Worm (Caenorhabditis elegans) whole organism, L2 larva: ENCODE data around the gene gldi-9.
A peak's percentile ranks its signal among the peaks of the same experiment; 100 is the strongest.

Source experiments
- C34F6.9 ChIP-seq: fragments of 150-350 bp; optimal IDR thresholded peaks from 2 replicates; lab custom pipeline; 2014; ENCODE audit warnings: missing biosample characterization, missing genetic modification characterization
- R02D3.7 ChIP-seq: fragments of 150-350 bp; optimal IDR thresholded peaks from 2 replicates; lab custom pipeline; 2014; ENCODE audit warnings: missing biosample characterization, missing genetic modification characterization
- ZK546.5 ChIP-seq: sonication (generic microtip); optimal IDR thresholded peaks from 2 replicates; lab custom pipeline; 2017; ENCODE audit warnings: missing biosample characterization, missing genetic modification characterization
- blmp-1 ChIP-seq: sonication (generic microtip); optimal IDR thresholded peaks from 2 replicates; lab custom pipeline; 2017; ENCODE audit warnings: missing genetic modification characterization, mild to moderate bottlenecking, missing compliant biosample characterization, antibody characterized with exemption, moderate library complexity; ENCODE audit not compliant: insufficient read depth
- ceh-16 ChIP-seq: fragments of 150-350 bp; optimal IDR thresholded peaks from 2 replicates; lab custom pipeline; 2014; ENCODE audit warnings: missing biosample characterization, missing genetic modification characterization
- ceh-82 ChIP-seq: fragments of 150-350 bp; optimal IDR thresholded peaks from 2 replicates; lab custom pipeline; 2014; ENCODE audit warnings: missing biosample characterization, missing genetic modification characterization
- crh-2 ChIP-seq: sonication (generic microtip); optimal IDR thresholded peaks from 2 replicates; lab custom pipeline; 2017; ENCODE audit warnings: missing biosample characterization, missing genetic modification characterization
- dmd-4 ChIP-seq: sonication (generic microtip); optimal IDR thresholded peaks from 2 replicates; lab custom pipeline; 2017; ENCODE audit warnings: missing biosample characterization, missing genetic modification characterization
- egl-27 ChIP-seq: sonication (generic microtip); optimal IDR thresholded peaks from 3 replicates; lab custom pipeline; 2017; ENCODE audit warnings: missing biosample characterization, missing genetic modification reagents, missing genetic modification characterization
- elt-1 ChIP-seq: fragments of 150-350 bp; optimal IDR thresholded peaks from 2 replicates; lab custom pipeline; 2014; ENCODE audit warnings: missing biosample characterization, missing genetic modification characterization
- elt-3 ChIP-seq: sonication (generic microtip); optimal IDR thresholded peaks from 2 replicates; lab custom pipeline; 2017; ENCODE audit warnings: missing biosample characterization, missing genetic modification characterization
- fos-1 ChIP-seq: fragments of 150-350 bp; optimal IDR thresholded peaks from 2 replicates; lab custom pipeline; 2014; ENCODE audit warnings: missing biosample characterization, missing genetic modification characterization
- gmeb-1 ChIP-seq: fragments of 150-350 bp; optimal IDR thresholded peaks from 2 replicates; lab custom pipeline; 2014; ENCODE audit warnings: missing biosample characterization, missing genetic modification characterization
- lin-13 ChIP-seq: fragments of 150-350 bp; optimal IDR thresholded peaks from 2 replicates; lab custom pipeline; 2014; ENCODE audit warnings: missing biosample characterization, missing genetic modification reagents, missing genetic modification characterization
- lin-39 ChIP-seq: fragments of 150-350 bp; optimal IDR thresholded peaks from 2 replicates; lab custom pipeline; 2014; ENCODE audit warnings: missing biosample characterization, missing genetic modification reagents, missing genetic modification characterization
- lsy-2 ChIP-seq, 2 experiments: fragments of 150-350 bp in 1 of 2; sonication (generic microtip) in 1 of 2; optimal IDR thresholded peaks; 2 replicates each; lab custom pipeline; 2014 to 2017; ENCODE audit warnings: missing biosample characterization in 2 of 2, missing genetic modification characterization in 2 of 2
- mab-5 ChIP-seq: fragments of 150-350 bp; optimal IDR thresholded peaks from 2 replicates; lab custom pipeline; 2014; ENCODE audit warnings: missing biosample characterization, missing genetic modification characterization
- mdl-1 ChIP-seq, 2 experiments: fragments of 150-350 bp in 1 of 2; sonication (generic microtip) in 1 of 2; optimal IDR thresholded peaks; 2 replicates each; lab custom pipeline; 2017; ENCODE audit warnings: missing biosample characterization in 2 of 2, missing genetic modification characterization in 2 of 2
- nhr-10 ChIP-seq: sonication (generic microtip); optimal IDR thresholded peaks from 2 replicates; lab custom pipeline; 2017; ENCODE audit warnings: missing biosample characterization, missing genetic modification characterization
- nhr-11 ChIP-seq: fragments of 150-350 bp; optimal IDR thresholded peaks from 2 replicates; lab custom pipeline; 2014; ENCODE audit warnings: missing biosample characterization, missing genetic modification characterization
- nhr-12 ChIP-seq: fragments of 150-350 bp; optimal IDR thresholded peaks from 2 replicates; lab custom pipeline; 2014; ENCODE audit warnings: missing biosample characterization, missing genetic modification characterization
- nhr-21 ChIP-seq: fragments of 150-350 bp; optimal IDR thresholded peaks from 2 replicates; lab custom pipeline; 2014; ENCODE audit warnings: missing biosample characterization, missing genetic modification characterization
- nhr-23 ChIP-seq: fragments of 150-350 bp; optimal IDR thresholded peaks from 2 replicates; lab custom pipeline; 2014; ENCODE audit warnings: missing biosample characterization, missing genetic modification reagents, missing genetic modification characterization
- nhr-237 ChIP-seq: fragments of 150-350 bp; optimal IDR thresholded peaks from 2 replicates; lab custom pipeline; 2014; ENCODE audit warnings: missing biosample characterization, missing genetic modification characterization
- nhr-25 ChIP-seq: fragments of 150-350 bp; sonication (generic microtip); optimal IDR thresholded peaks from 3 replicates; lab custom pipeline; 2014; ENCODE audit warnings: missing biosample characterization, missing genetic modification characterization
- peb-1 ChIP-seq: fragments of 150-350 bp; optimal IDR thresholded peaks from 2 replicates; lab custom pipeline; 2014; ENCODE audit warnings: missing biosample characterization, missing genetic modification characterization
- sma-3 ChIP-seq: sonication (generic microtip); optimal IDR thresholded peaks from 2 replicates; lab custom pipeline; 2016; ENCODE audit warnings: missing genetic modification reagents, missing genetic modification characterization, missing compliant biosample characterization
- sma-9 ChIP-seq, 2 experiments: fragments of 150-350 bp in 1 of 2; sonication (generic microtip) in 1 of 2; optimal IDR thresholded peaks; 2 replicates each; lab custom pipeline; 2014 to 2016; ENCODE audit warnings: missing genetic modification characterization in 2 of 2, mild to moderate bottlenecking in 1 of 2, missing biosample characterization in 1 of 2, missing compliant biosample characterization in 1 of 2, missing genetic modification reagents in 1 of 2, moderate library complexity in 1 of 2
- snpc-4 ChIP-seq: fragments of 150-350 bp; optimal IDR thresholded peaks from 2 replicates; lab custom pipeline; 2014; ENCODE audit warnings: missing biosample characterization, missing genetic modification characterization
- unc-39 ChIP-seq: fragments of 150-350 bp; optimal IDR thresholded peaks from 2 replicates; lab custom pipeline; 2014; ENCODE audit warnings: missing biosample characterization, missing genetic modification characterization
- unc-55 ChIP-seq: fragments of 150-350 bp; sonication (generic microtip); optimal IDR thresholded peaks from 3 replicates; lab custom pipeline; 2014; ENCODE audit warnings: missing biosample characterization, missing genetic modification reagents, missing genetic modification characterization
- unc-62 ChIP-seq: fragments of 150-350 bp; optimal IDR thresholded peaks from 2 replicates; lab custom pipeline; 2014; ENCODE audit warnings: missing biosample characterization, missing genetic modification reagents, missing genetic modification characterization
- ztf-11 ChIP-seq: sonication (generic microtip); optimal IDR thresholded peaks from 2 replicates; lab custom pipeline; 2017; ENCODE audit warnings: missing biosample characterization, missing genetic modification characterization
- ztf-4 ChIP-seq: fragments of 150-350 bp; optimal IDR thresholded peaks from 2 replicates; lab custom pipeline; 2014; ENCODE audit warnings: missing biosample characterization, missing genetic modification characterization

Gene gldi-9

DNA sequence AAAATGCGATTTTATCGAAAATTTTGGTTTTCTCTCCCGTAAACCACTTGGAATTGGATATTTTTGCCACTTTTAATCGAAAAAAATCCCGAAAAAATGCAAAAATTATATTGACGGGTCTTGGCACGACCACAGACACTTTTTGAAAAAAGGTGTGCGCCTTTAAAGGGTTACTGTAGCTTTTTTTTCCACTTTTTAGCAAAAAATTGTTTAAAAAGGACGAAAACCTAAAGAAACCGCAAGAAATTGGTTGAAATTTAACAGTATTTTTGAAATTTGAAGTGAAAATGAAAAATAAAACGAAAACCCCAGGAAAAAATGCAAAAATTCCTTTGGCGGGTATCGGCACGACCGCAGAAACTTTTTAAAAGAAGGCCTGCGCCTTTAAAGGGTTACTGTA is 25.7 kb upstream of the gldi-9 start:
- TF ChIP-seq C34F6.9 (tag; lab: Kevin White, UChicago): no peak
- no peak for TF ChIP-seq ceh-16 (tag; lab: Kevin White, UChicago)
- TF ChIP-seq ztf-11 (tag; lab: Kevin White, UChicago): no peak
- TF ChIP-seq lin-13 (GFP tag; lab: Kevin White, UChicago): no peak
- no peak for TF ChIP-seq lsy-2 (tag; optimal IDR thresholded peaks at IDR 0.05; lab: Kevin White, UChicago)
- TF ChIP-seq, all 48 proteins: peak for 0

DNA sequence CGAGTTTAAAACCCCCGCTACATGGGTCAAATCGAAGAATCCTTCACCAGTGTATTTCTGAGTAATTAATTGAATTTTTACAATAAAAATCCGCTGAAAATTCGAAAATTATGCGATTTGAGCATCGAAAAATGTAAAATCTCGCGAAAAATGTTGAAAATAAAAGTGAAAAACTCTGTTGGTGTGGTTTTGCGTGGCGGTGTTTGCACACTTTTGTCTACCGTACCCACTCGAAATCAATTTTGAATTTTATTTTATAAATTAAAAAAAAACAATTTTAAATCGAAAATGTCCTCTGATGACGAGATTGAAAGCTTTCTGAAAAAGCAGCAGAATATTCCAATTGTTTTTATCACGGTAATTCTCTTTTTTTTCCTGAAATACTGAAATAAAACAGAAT is 24.6 kb upstream of the gldi-9 start, which contains the start of gene Y71H2AM.6:
Y71H2AM.6 (plus strand) TSS at position 264 of the 400 bp plus-strand sequence.
- TF ChIP-seq blmp-1 (tag; lab: Kevin White, UChicago) (peak; percentile 71), ZK546.5 (tag; lab: Kevin White, UChicago) (no peak), fos-1 (tag; lab: Kevin White, UChicago) (peak; percentile 8), sma-9 (GFP tag; optimal IDR thresholded peaks at IDR 0.05; lab: Kevin White, UChicago) (no peak), sma-9 (tag; optimal IDR thresholded peaks at IDR 0.05; lab: Kevin White, UChicago) (no peak), nhr-25 (tag; lab: Kevin White, UChicago) (peak; percentile 38), crh-2 (peak; percentile 25), R02D3.7 (tag; lab: Kevin White, UChicago) (no peak), nhr-21 (tag; lab: Kevin White, UChicago) (no peak), unc-55 (GFP tag; lab: Kevin White, UChicago) (peak; percentile 69), C34F6.9 (tag; lab: Kevin White, UChicago) (peak; percentile 61), lsy-2 (tag; optimal IDR thresholded peaks at IDR 0.05; lab: Kevin White, UChicago) (peak; percentile 97 to 99), lin-39 (tag; lab: Kevin White, UChicago) (no peak), lin-13 (GFP tag; lab: Kevin White, UChicago) (peak; percentile 63), nhr-23 (tag; lab: Kevin White, UChicago) (no peak), mdl-1 (tag; optimal IDR thresholded peaks at IDR 0.05; lab: Kevin White, UChicago) (no peak), sma-3 (GFP tag; lab: Kevin White, UChicago) (peak; percentile 20), nhr-10 (tag; lab: Kevin White, UChicago) (no peak), unc-39 (tag; lab: Kevin White, UChicago) (no peak), gmeb-1 (tag; lab: Kevin White, UChicago) (peak; percentile 52)

DNA sequence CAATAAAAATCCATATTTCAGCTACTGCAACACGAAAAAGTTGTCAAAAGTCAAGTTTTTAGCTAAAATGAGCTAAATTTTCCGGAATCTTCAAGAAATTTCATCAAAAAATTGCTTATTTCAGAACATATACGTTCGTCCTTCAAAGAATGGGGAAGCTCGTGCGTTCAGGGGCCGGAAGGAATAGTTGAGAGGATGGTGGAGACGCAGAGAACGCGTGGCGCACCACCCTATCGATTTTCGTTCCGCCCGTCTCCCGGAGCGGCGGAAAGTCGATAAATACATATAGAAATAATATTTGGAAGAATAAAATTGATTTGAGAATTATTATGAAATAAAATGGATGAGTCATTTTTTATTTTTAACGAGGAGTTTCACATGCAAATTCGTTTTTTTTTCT is 24.1 kb upstream of the gldi-9 start:
- TF ChIP-seq unc-55 (GFP tag; lab: Kevin White, UChicago) (peak; percentile 30), crh-2 (peak; percentile 40), fos-1 (tag; lab: Kevin White, UChicago) (no peak), unc-39 (tag; lab: Kevin White, UChicago) (no peak), unc-62 (GFP tag; lab: Kevin White, UChicago) (no peak), egl-27 (no peak), mdl-1 (tag; optimal IDR thresholded peaks at IDR 0.05; lab: Kevin White, UChicago) (peak in 1 of 2 experiments; percentile 19), lin-13 (GFP tag; lab: Kevin White, UChicago) (no peak), nhr-25 (tag; lab: Kevin White, UChicago) (no peak), C34F6.9 (tag; lab: Kevin White, UChicago) (peak; percentile 14)

DNA sequence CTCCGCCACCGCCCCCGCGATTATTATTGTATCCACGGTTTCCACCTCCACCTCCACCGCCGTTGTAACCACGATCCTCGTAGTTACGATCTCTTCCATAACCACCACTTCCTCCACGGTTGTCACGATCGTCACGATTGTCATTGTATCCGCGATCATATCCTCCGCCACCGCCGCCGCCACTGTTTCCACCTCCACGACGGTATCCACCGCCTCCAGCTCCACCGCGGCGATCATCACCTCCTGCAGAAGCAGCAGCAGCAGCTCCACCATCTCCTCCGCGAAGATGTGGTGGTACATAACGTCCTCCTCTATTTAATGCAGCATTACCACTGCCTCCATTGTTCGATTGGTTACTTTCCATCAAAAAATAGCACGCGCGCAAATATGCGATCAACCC is 22.5 kb upstream of the gldi-9 start, which contains the start of gene laf-1:
laf-1 (minus strand) TSS at position 399 of the 400 bp plus-strand sequence.
- TF ChIP-seq lsy-2 (tag; optimal IDR thresholded peaks at IDR 0.05; lab: Kevin White, UChicago): no peak
- no peak for TF ChIP-seq elt-3 (tag; lab: Kevin White, UChicago)
- no peak for TF ChIP-seq nhr-25 (tag; lab: Kevin White, UChicago)
- TF ChIP-seq peb-1: no peak
- TF ChIP-seq sma-9 (GFP tag; optimal IDR thresholded peaks at IDR 0.05; lab: Kevin White, UChicago): no peak
- TF ChIP-seq sma-9 (tag; optimal IDR thresholded peaks at IDR 0.05; lab: Kevin White, UChicago): no peak
- TF ChIP-seq sma-3 (GFP tag; lab: Kevin White, UChicago): no peak
- TF ChIP-seq ceh-82 (tag; lab: Kevin White, UChicago): no peak
- no peak for TF ChIP-seq snpc-4 (tag; lab: Kevin White, UChicago)
- TF ChIP-seq ztf-4 (tag; lab: Kevin White, UChicago): no peak
- no peak for TF ChIP-seq elt-1 (tag; lab: Kevin White, UChicago)
- TF ChIP-seq C34F6.9 (tag; lab: Kevin White, UChicago): no peak
- TF ChIP-seq nhr-12: no peak
- TF ChIP-seq fos-1 (tag; lab: Kevin White, UChicago): no peak
- no peak for TF ChIP-seq nhr-21 (tag; lab: Kevin White, UChicago)
- TF ChIP-seq mab-5 (tag; lab: Kevin White, UChicago): no peak
- no peak for TF ChIP-seq nhr-237 (tag; lab: Kevin White, UChicago)
- no peak for TF ChIP-seq blmp-1 (tag; lab: Kevin White, UChicago)
- TF ChIP-seq ceh-16 (tag; lab: Kevin White, UChicago): no peak
- TF ChIP-seq dmd-4 (tag; lab: Kevin White, UChicago): no peak
- no peak for TF ChIP-seq nhr-11 (tag; lab: Kevin White, UChicago)
- TF ChIP-seq, all 48 proteins: peak for 0
